Fruit fly (Drosophila melanogaster) whole organism, wandering third instar larva: Measurements from ENCODE around the gene BigH1.

ENCODE experiments used
- Abd-B ChIP-seq: fragments of >200 bp; optimal IDR thresholded peaks from 2 replicates; lab custom pipeline; 2017; ENCODE audit warnings: missing biosample characterization, missing genetic modification characterization
- CG32264 ChIP-seq: fragments of 200-800 bp; sonication (Bioruptor generic); optimal IDR thresholded peaks from 2 replicates; lab custom pipeline; 2016; ENCODE audit warnings: missing biosample characterization, missing genetic modification characterization
- Hr78 ChIP-seq: fragments of >200 bp; optimal IDR thresholded peaks from 2 replicates; lab custom pipeline; 2017; ENCODE audit warnings: missing biosample characterization, missing genetic modification characterization
- Jra ChIP-seq: sonication (Bioruptor generic); optimal IDR thresholded peaks from 2 replicates; lab custom pipeline; 2016; ENCODE audit warnings: missing biosample characterization, missing genetic modification characterization
- N ChIP-seq: fragments of >200 bp; optimal IDR thresholded peaks from 2 replicates; lab custom pipeline; 2018; ENCODE audit warnings: missing biosample characterization, missing external identifiers, missing genetic modification characterization
- Sp1 ChIP-seq: fragments of 200-800 bp; sonication (Bioruptor generic); optimal IDR thresholded peaks from 3 replicates; lab custom pipeline; 2019; ENCODE audit warnings: missing biosample characterization, mild to moderate bottlenecking, missing genetic modification characterization, moderate library complexity
- fru ChIP-seq: fragments of 200-800 bp; sonication (Bioruptor generic); optimal IDR thresholded peaks from 3 replicates; lab custom pipeline; 2016; ENCODE audit warnings: missing biosample characterization, mild to moderate bottlenecking, missing genetic modification characterization
- pan ChIP-seq: fragments of >200 bp; optimal IDR thresholded peaks from 2 replicates; lab custom pipeline; 2017
- sage ChIP-seq: fragments of 200-800 bp; sonication (Bioruptor generic); optimal IDR thresholded peaks from 2 replicates; lab custom pipeline; 2016; ENCODE audit warnings: missing biosample characterization, mild to moderate bottlenecking, missing genetic modification characterization

DNA sequence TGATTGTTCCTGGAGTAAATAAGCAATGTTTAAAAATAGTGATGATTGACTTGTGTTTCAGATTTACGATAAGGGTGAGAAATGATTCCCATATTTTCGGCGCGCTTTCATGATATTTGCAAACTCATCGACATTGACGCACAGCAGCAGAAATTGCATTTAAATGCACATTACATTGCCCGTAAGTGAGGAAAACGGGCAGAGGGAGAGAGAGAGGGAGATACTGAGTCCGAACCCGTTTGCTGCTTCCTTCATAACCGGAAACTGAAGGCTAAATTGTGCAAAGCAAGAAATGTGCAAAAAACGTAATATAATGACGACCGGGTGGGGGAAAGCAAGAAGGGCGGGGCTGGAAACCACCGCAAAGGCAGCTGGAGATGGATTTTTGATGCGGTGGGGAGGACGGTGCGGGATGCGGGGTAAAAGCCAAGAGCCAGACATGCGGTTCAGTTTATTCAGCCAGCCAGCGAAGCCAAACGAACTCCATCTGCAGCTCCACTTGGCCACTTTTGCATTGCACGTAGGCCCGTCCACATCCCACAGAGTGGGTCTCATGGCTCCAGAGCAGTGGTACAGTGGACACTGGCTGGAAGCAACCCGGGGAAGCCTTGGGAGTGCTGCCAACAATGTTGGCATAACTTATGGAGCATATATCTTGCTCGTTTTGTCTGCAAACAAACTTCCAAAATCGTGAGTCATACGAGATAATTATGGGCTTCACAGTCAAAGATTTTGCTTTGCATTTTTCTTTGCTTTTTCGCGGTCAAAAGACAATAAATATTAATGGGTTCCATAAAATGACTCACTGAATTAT is 10.0 kb upstream of the BigH1 start:
- TF ChIP-seq Jra (GFP tag; lab: Kevin White, UChicago): no peak
- TF ChIP-seq CG32264: no peak
- TF ChIP-seq N (GFP tag; lab: Kevin White, UChicago): no peak
- no peak for TF ChIP-seq Hr78 (GFP tag; lab: Kevin White, UChicago)
- no peak for TF ChIP-seq Sp1 (GFP tag; lab: Kevin White, UChicago)
- no peak for TF ChIP-seq Abd-B (GFP tag; lab: Kevin White, UChicago)
- no peak for TF ChIP-seq fru
- TF ChIP-seq sage (GFP tag; lab: Kevin White, UChicago): no peak
- no peak for TF ChIP-seq pan (lab: Kevin White, UChicago)
